Fruit fly (Drosophila melanogaster) whole organism, wandering third instar larva: ENCODE data around the gene Gyf.
A peak's percentile ranks its signal among the peaks of the same experiment; 100 is the strongest.
"Not testable (repeated sequence)": the region's sequence is repeated elsewhere in the genome, so short reads cannot be mapped to it uniquely, and the experiment has no call there.

ENCODE experiments used
- Abd-B ChIP-seq: fragments of >200 bp; optimal IDR thresholded peaks from 2 replicates; lab custom pipeline; 2017; ENCODE audit warnings: missing biosample characterization, missing genetic modification characterization
- CG32264 ChIP-seq: fragments of 200-800 bp; sonication (Bioruptor generic); optimal IDR thresholded peaks from 2 replicates; lab custom pipeline; 2016; ENCODE audit warnings: missing biosample characterization, missing genetic modification characterization
- CG9705 ChIP-seq: fragments of 200-800 bp; sonication (Bioruptor generic); optimal IDR thresholded peaks from 2 replicates; lab custom pipeline; 2018; ENCODE audit warnings: missing biosample characterization, mild to moderate bottlenecking, missing genetic modification characterization
- CrebA ChIP-seq: fragments of 200-800 bp; sonication (Bioruptor generic); optimal IDR thresholded peaks from 2 replicates; lab custom pipeline; 2016; ENCODE audit warnings: missing biosample characterization, mild to moderate bottlenecking, missing genetic modification characterization, borderline replicate concordance
- Dfd ChIP-seq: fragments of >200 bp; optimal IDR thresholded peaks from 2 replicates; lab custom pipeline; 2017; ENCODE audit warnings: missing biosample characterization, missing genetic modification characterization
- Dif ChIP-seq: fragments of 200-275, 200-300 bp; sonication (Bioruptor generic); optimal IDR thresholded peaks from 2 replicates; lab custom pipeline; 2018; ENCODE audit warnings: missing biosample characterization, missing genetic modification characterization; ENCODE audit not compliant: partially characterized antibody
- GATAd ChIP-seq: sonication (Bioruptor generic); optimal IDR thresholded peaks from 2 replicates; lab custom pipeline; 2016; ENCODE audit warnings: missing biosample characterization, missing genetic modification characterization
- HLH106 ChIP-seq: fragments of 200-800 bp; optimal IDR thresholded peaks from 3 replicates; lab custom pipeline; 2019; ENCODE audit warnings: missing biosample characterization, mild to moderate bottlenecking, missing genetic modification characterization, moderate library complexity
- Hnf4 ChIP-seq: fragments of 200-800 bp; sonication (Bioruptor generic); optimal IDR thresholded peaks from 2 replicates; lab custom pipeline; 2016; ENCODE audit warnings: missing biosample characterization, mild to moderate bottlenecking, missing genetic modification characterization
- Hr78 ChIP-seq: fragments of >200 bp; optimal IDR thresholded peaks from 2 replicates; lab custom pipeline; 2017; ENCODE audit warnings: missing biosample characterization, missing genetic modification characterization
- Hr83 ChIP-seq: fragments of 200-300 bp; sonication (Bioruptor generic); optimal IDR thresholded peaks from 2 replicates; lab custom pipeline; 2016; ENCODE audit warnings: missing biosample characterization, mild to moderate bottlenecking, missing genetic modification characterization, moderate library complexity; ENCODE audit not compliant: poor library complexity, severe bottlenecking
- Mio ChIP-seq: sonication (Bioruptor generic); optimal IDR thresholded peaks from 2 replicates; lab custom pipeline; 2016; ENCODE audit warnings: missing biosample characterization, missing genetic modification characterization
- Myc ChIP-seq: fragments of >200 bp; optimal IDR thresholded peaks from 2 replicates; lab custom pipeline; 2017
- N ChIP-seq: fragments of >200 bp; optimal IDR thresholded peaks from 2 replicates; lab custom pipeline; 2018; ENCODE audit warnings: missing biosample characterization, missing external identifiers, missing genetic modification characterization
- OdsH ChIP-seq: fragments of 200-800 bp; sonication (Bioruptor generic); optimal IDR thresholded peaks from 2 replicates; lab custom pipeline; 2016; ENCODE audit warnings: missing biosample characterization, mild to moderate bottlenecking, missing genetic modification characterization
- brk ChIP-seq: fragments of 200-800 bp; sonication (Bioruptor generic); optimal IDR thresholded peaks from 2 replicates; lab custom pipeline; 2016; ENCODE audit warnings: missing biosample characterization, mild to moderate bottlenecking, missing genetic modification characterization
- dl ChIP-seq, 2 experiments: fragments of 175-275, 200-275 bp in 1 of 2; fragments of 200-275 bp in 1 of 2; sonication (Bioruptor generic); optimal IDR thresholded peaks; lab custom pipeline; 2018; ENCODE audit warnings: mild to moderate bottlenecking in 2 of 2, missing biosample characterization in 2 of 2, missing genetic modification characterization in 2 of 2, moderate library complexity in 2 of 2; ENCODE audit not compliant: partially characterized antibody in 2 of 2, insufficient read depth in 1 of 2
- dmrt93B ChIP-seq: fragments of 200-800 bp; sonication (Bioruptor generic); optimal IDR thresholded peaks from 2 replicates; lab custom pipeline; 2018; ENCODE audit warnings: missing biosample characterization, mild to moderate bottlenecking, missing genetic modification characterization
- ey ChIP-seq: fragments of 200-800 bp; sonication (Bioruptor generic); optimal IDR thresholded peaks from 2 replicates; lab custom pipeline; 2016; ENCODE audit warnings: missing biosample characterization, missing genetic modification characterization
- foxo ChIP-seq, 2 experiments: fragments of 200-800 bp; sonication (Bioruptor generic); optimal IDR thresholded peaks; 2 replicates in 1 of 2; 3 replicates in 1 of 2; lab custom pipeline; 2016 to 2017; ENCODE audit warnings: missing biosample characterization in 2 of 2, missing genetic modification characterization in 2 of 2
- fru ChIP-seq: fragments of 200-800 bp; sonication (Bioruptor generic); optimal IDR thresholded peaks from 3 replicates; lab custom pipeline; 2016; ENCODE audit warnings: missing biosample characterization, mild to moderate bottlenecking, missing genetic modification characterization
- h ChIP-seq: fragments of 200-800 bp; sonication (Bioruptor generic); optimal IDR thresholded peaks from 3 replicates; lab custom pipeline; 2016; ENCODE audit warnings: missing biosample characterization, mild to moderate bottlenecking, missing genetic modification characterization
- jim ChIP-seq: fragments of 175-275, 200-325 bp; sonication (Bioruptor generic); optimal IDR thresholded peaks from 2 replicates; lab custom pipeline; 2016; ENCODE audit warnings: missing biosample characterization, mild to moderate bottlenecking, missing genetic modification characterization
- lola ChIP-seq: fragments of >200 bp; optimal IDR thresholded peaks from 2 replicates; lab custom pipeline; 2017; ENCODE audit warnings: missing biosample characterization, missing genetic modification characterization
- psq ChIP-seq: fragments of 200-800 bp; sonication (Bioruptor generic); optimal IDR thresholded peaks from 3 replicates; lab custom pipeline; 2017; ENCODE audit warnings: missing biosample characterization, mild to moderate bottlenecking, missing genetic modification characterization, moderate library complexity
- rgr ChIP-seq: fragments of 200-800 bp; sonication (Bioruptor generic); optimal IDR thresholded peaks from 3 replicates; lab custom pipeline; 2016; ENCODE audit warnings: missing biosample characterization, mild to moderate bottlenecking, missing genetic modification characterization
- sage ChIP-seq: fragments of 200-800 bp; sonication (Bioruptor generic); optimal IDR thresholded peaks from 2 replicates; lab custom pipeline; 2016; ENCODE audit warnings: missing biosample characterization, mild to moderate bottlenecking, missing genetic modification characterization
- sv ChIP-seq: fragments of 200-800 bp; sonication (Bioruptor generic); optimal IDR thresholded peaks from 3 replicates; lab custom pipeline; 2016; ENCODE audit warnings: missing biosample characterization, missing genetic modification characterization
- woc ChIP-seq: sonication (Bioruptor generic); optimal IDR thresholded peaks from 2 replicates; lab custom pipeline; 2016; ENCODE audit warnings: missing biosample characterization, mild to moderate bottlenecking, missing genetic modification characterization

Gene Gyf

dm6 chr4:866437-867216, at the start of gene Gyf:
Gyf (minus strand) TSS chr4:867025.
- TF ChIP-seq Dfd (GFP tag; lab: Kevin White, UChicago): no peak
- peak; percentile 98 for TF ChIP-seq N (GFP tag; lab: Kevin White, UChicago)
- no peak for TF ChIP-seq Mio
- TF ChIP-seq foxo (GFP tag; optimal IDR thresholded peaks at IDR 0.05; lab: Kevin White, UChicago): no peak
- TF ChIP-seq Hr78 (GFP tag; lab: Kevin White, UChicago): peak; percentile 92
- peak; percentile 41 for TF ChIP-seq Myc
- no peak for TF ChIP-seq CG32264 (GFP tag; lab: Kevin White, UChicago)
- peak; percentile 87 for TF ChIP-seq woc (GFP tag; lab: Kevin White, UChicago)
- TF ChIP-seq Hr83 (GFP tag; lab: Kevin White, UChicago): no peak
- no peak for TF ChIP-seq HLH106 (tag; lab: Kevin White, UChicago)
- TF ChIP-seq Hnf4 (GFP tag; lab: Kevin White, UChicago): peak; percentile 7
- peak; percentile 43 for TF ChIP-seq brk (GFP tag; lab: Kevin White, UChicago)

- TF ChIP-seq HLH106 (tag; lab: Kevin White, UChicago); CG9705 (GFP tag; lab: Kevin White, UChicago); sv: not testable (repeated sequence)
Observed at dm6 chr4:912231-912630, 45.4 kb upstream of the Gyf start, which contains the start of gene unc-13. unc-13 (minus strand) TSS chr4:912331.

DNA sequence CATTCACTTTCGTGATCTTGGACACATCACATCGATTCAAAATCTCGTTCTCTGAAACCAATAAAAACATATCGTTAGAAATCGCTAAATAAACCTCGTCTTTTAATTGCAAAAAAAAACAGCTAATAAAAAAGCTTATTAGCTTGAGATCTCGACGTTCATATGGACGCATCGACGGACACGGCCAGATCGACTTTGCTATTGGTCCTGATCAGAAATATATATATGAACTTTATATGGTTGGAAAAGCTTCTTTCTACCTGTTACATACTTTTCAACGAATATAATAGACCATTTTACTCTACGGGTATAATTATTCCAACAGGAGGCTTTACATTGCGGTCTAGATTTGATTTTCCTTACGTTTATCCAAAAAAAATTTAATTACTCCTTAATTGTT, 42.3 kb upstream of the Gyf start:
- TF ChIP-seq Mio: no peak

dm6 chr4:904667-905066, 37.8 kb upstream of the Gyf start:
- peak; percentile 71 for TF ChIP-seq woc (GFP tag; lab: Kevin White, UChicago)
- no peak for TF ChIP-seq CG9705 (GFP tag; lab: Kevin White, UChicago)

- TF ChIP-seq Abd-B: no peak
- no peak for TF ChIP-seq Dfd (GFP tag; lab: Kevin White, UChicago)
- no peak for TF ChIP-seq lola (GFP tag; lab: Kevin White, UChicago)
- no peak for TF ChIP-seq CG9705 (GFP tag; lab: Kevin White, UChicago)
- no peak for TF ChIP-seq GATAd
Observed at dm6 chr4:896134-896533, 29.3 kb upstream of the Gyf start.

dm6 chr4:879061-879708, 12.4 kb upstream of the Gyf start:
- TF ChIP-seq CrebA (GFP tag; lab: Kevin White, UChicago): no peak
- TF ChIP-seq Hr78 (GFP tag; lab: Kevin White, UChicago): no peak
- no peak for TF ChIP-seq rgr (GFP tag; lab: Kevin White, UChicago)
- TF ChIP-seq Dif: no peak
- TF ChIP-seq h (GFP tag; lab: Kevin White, UChicago): no peak
- no peak for TF ChIP-seq brk (GFP tag; lab: Kevin White, UChicago)
- TF ChIP-seq psq (GFP tag; lab: Kevin White, UChicago): no peak
- no peak for TF ChIP-seq sv
- TF ChIP-seq, all 38 proteins: peak for 0

dm6 chr4:867937-868336, 1.1 kb upstream of the Gyf start:
- TF ChIP-seq Hnf4 (GFP tag; lab: Kevin White, UChicago) (no peak), jim (no peak), fru (GFP tag; lab: Kevin White, UChicago) (no peak), brk (GFP tag; lab: Kevin White, UChicago) (no peak), N (GFP tag; lab: Kevin White, UChicago) (no peak), sage (no peak), dmrt93B (GFP tag; lab: Kevin White, UChicago) (no peak), OdsH (GFP tag; lab: Kevin White, UChicago) (no peak), CG32264 (GFP tag; lab: Kevin White, UChicago) (no peak), ey (GFP tag; lab: Kevin White, UChicago) (no peak), sv (no peak), dl (GFP tag; optimal IDR thresholded peaks at IDR 0.05; lab: Kevin White, UChicago; ENCODE audit: insufficient read depth in 1 of 2, partially characterized antibody in 2 of 2) (no peak), woc (GFP tag; lab: Kevin White, UChicago) (no peak)
